Fruit fly (Drosophila melanogaster) Kc167 (cell line): ENCODE results near the gene Rm62.

Experiments
- Myc ChIP-seq: fragments of >200 bp; optimal IDR thresholded peaks from 2 replicates; lab custom pipeline; 2017; ENCODE audit warnings: missing external identifiers
- Sin3A ChIP-seq: fragments of >200 bp; optimal IDR thresholded peaks from 2 replicates; lab custom pipeline; 2018; ENCODE audit warnings: missing external identifiers
- h ChIP-seq: fragments of >200 bp; optimal IDR thresholded peaks from 3 replicates; lab custom pipeline; 2018; ENCODE audit warnings: missing external identifiers
- psq ChIP-seq: fragments of >200 bp; optimal IDR thresholded peaks from 2 replicates; lab custom pipeline; 2017; ENCODE audit warnings: missing external identifiers
- ttk ChIP-seq: sonication (Bioruptor generic); optimal IDR thresholded peaks from 2 replicates; lab custom pipeline; 2017; ENCODE audit warnings: missing external identifiers

DNA sequence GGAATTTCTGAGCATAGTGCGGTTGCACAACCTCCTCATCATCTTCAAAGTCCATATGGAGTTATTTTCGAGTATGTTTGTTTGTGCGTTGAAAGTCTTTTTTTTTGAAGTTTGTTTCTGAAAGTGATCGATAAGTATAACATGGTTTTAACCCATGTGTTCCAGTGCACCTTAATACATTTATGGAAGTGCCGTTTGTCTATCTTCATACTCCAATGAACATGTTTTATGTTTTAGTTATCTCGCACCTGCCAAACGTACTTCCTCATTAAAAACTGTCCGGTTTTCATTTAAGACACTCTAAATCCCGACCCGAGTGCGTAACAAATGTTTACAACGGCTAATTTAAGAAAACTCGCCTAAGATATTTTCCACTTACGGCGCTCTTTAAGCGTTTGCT, 49.1 kb upstream of the Rm62 start, which contains the start of gene CG15580:
- TF ChIP-seq h (lab: Kevin White, UChicago) (no peak), psq (lab: Kevin White, UChicago) (no peak), ttk (lab: Kevin White, UChicago) (no peak), Myc (lab: Kevin White, UChicago) (no peak), Sin3A (lab: Kevin White, UChicago) (no peak)
